Worm (Caenorhabditis elegans) whole organism, midembryonic: ENCODE measurements around the gene ZK488.5.

ENCODE experiments used
- T22C8.4 ChIP-seq: fragments of 200-800 bp; sonication (Bioruptor generic); IDR thresholded peaks from 2 replicates; pipeline ENCODE4 v1.3.6; 2022; ENCODE audit warnings: missing genetic modification characterization, missing compliant biosample characterization
- flt-1 ChIP-seq: fragments of 200-800 bp; sonication (Bioruptor generic); IDR thresholded peaks from 2 replicates; pipeline ENCODE4 v1.3.6; 2022; ENCODE audit warnings: missing genetic modification characterization, missing compliant biosample characterization
- tab-1 ChIP-seq: fragments of 200-800 bp; sonication (Bioruptor generic); IDR thresholded peaks from 2 replicates; pipeline ENCODE4 v1.3.6; 2022; ENCODE audit warnings: missing genetic modification characterization, missing compliant biosample characterization
- ztf-29 ChIP-seq: fragments of 200-800 bp; sonication (Bioruptor generic); IDR thresholded peaks from 2 replicates; pipeline ENCODE4 v1.3.6; 2022; ENCODE audit warnings: missing genetic modification reagents, missing genetic modification characterization, missing compliant biosample characterization

- TF ChIP-seq T22C8.4 (no peak), ztf-29 (GFP tag; lab: Robert Waterston, UW) (no peak), tab-1 (GFP tag; lab: Robert Waterston, UW) (no peak), flt-1 (GFP tag; lab: Robert Waterston, UW) (no peak)
These were observed 7.6 kb upstream of the ZK488.5 start, which contains the start of gene K06H6.2 for ce11 chrV:585472-585871.
